Worm (Caenorhabditis elegans) whole organism, mixed stage, embryonic: ENCODE measurements around the gene K10D2.5.
A peak's percentile ranks its signal among the peaks of the same experiment; 100 is the strongest.

Source experiments
- M03D4.4 ChIP-seq: sonication (generic microtip); optimal IDR thresholded peaks from 2 replicates; lab custom pipeline; 2017; ENCODE audit warnings: mild to moderate bottlenecking, missing genetic modification characterization, missing compliant biosample characterization
- bed-3 ChIP-seq: fragments of 200-800 bp; sonication (Bioruptor generic); optimal IDR thresholded peaks from 3 replicates; lab custom pipeline; 2018; ENCODE audit warnings: mild to moderate bottlenecking, missing genetic modification characterization, moderate library complexity, missing compliant biosample characterization
- blmp-1 ChIP-seq: fragments of 150-350 bp; optimal IDR thresholded peaks from 2 replicates; lab custom pipeline; 2014; ENCODE audit warnings: missing biosample characterization, missing genetic modification characterization
- ceh-39 ChIP-seq: fragments of 150-350 bp; optimal IDR thresholded peaks from 2 replicates; lab custom pipeline; 2014; ENCODE audit warnings: missing biosample characterization, missing genetic modification characterization
- ceh-43 ChIP-seq: fragments of 200-800 bp; sonication (Bioruptor generic); optimal IDR thresholded peaks from 2 replicates; lab custom pipeline; 2018; ENCODE audit warnings: mild to moderate bottlenecking, missing genetic modification characterization, moderate library complexity, missing compliant biosample characterization
- ceh-83 ChIP-seq: fragments of 200-800 bp; sonication (Bioruptor generic); optimal IDR thresholded peaks from 2 replicates; lab custom pipeline; 2018; ENCODE audit warnings: mild to moderate bottlenecking, missing genetic modification characterization, missing compliant biosample characterization
- ces-1 ChIP-seq: fragments of 150-350 bp; optimal IDR thresholded peaks from 2 replicates; lab custom pipeline; 2014; ENCODE audit warnings: missing biosample characterization, missing genetic modification reagents, missing genetic modification characterization
- drap-1 ChIP-seq: fragments of 200-800 bp; sonication (Bioruptor generic); optimal IDR thresholded peaks from 3 replicates; lab custom pipeline; 2018; ENCODE audit warnings: mild to moderate bottlenecking, missing genetic modification characterization, missing compliant biosample characterization
- elt-1 ChIP-seq: sonication (generic microtip); optimal IDR thresholded peaks from 2 replicates; lab custom pipeline; 2017; ENCODE audit warnings: missing genetic modification characterization, mild to moderate bottlenecking, missing compliant biosample characterization, antibody characterized with exemption, moderate library complexity, borderline replicate concordance; ENCODE audit not compliant: insufficient read depth
- elt-3 ChIP-seq: fragments of 150-350 bp; optimal IDR thresholded peaks from 2 replicates; lab custom pipeline; 2014; ENCODE audit warnings: missing biosample characterization, missing genetic modification characterization
- flh-1 ChIP-seq: fragments of 200-800 bp; sonication (Bioruptor generic); optimal IDR thresholded peaks from 2 replicates; lab custom pipeline; 2018; ENCODE audit warnings: mild to moderate bottlenecking, missing genetic modification characterization, moderate library complexity, missing compliant biosample characterization
- ham-2 ChIP-seq: fragments of 200-800 bp; sonication (Bioruptor generic); optimal IDR thresholded peaks from 2 replicates; lab custom pipeline; 2018; ENCODE audit warnings: mild to moderate bottlenecking, missing genetic modification characterization, missing compliant biosample characterization
- hlh-1 ChIP-seq: fragments of 150-350 bp; optimal IDR thresholded peaks from 2 replicates; lab custom pipeline; 2014; ENCODE audit warnings: missing biosample characterization, missing genetic modification reagents, missing genetic modification characterization
- lin-13 ChIP-seq: fragments of 150-350 bp; optimal IDR thresholded peaks from 2 replicates; lab custom pipeline; 2014; ENCODE audit warnings: missing biosample characterization, missing genetic modification characterization
- lin-32 ChIP-seq: fragments of 200-800 bp; sonication (Bioruptor generic); optimal IDR thresholded peaks from 2 replicates; lab custom pipeline; 2018; ENCODE audit warnings: mild to moderate bottlenecking, missing genetic modification characterization, missing compliant biosample characterization
- lsy-2 ChIP-seq: fragments of 150-350 bp; optimal IDR thresholded peaks from 2 replicates; lab custom pipeline; 2014; ENCODE audit warnings: missing biosample characterization, missing genetic modification characterization
- mab-5 ChIP-seq: fragments of 150-350 bp; optimal IDR thresholded peaks from 2 replicates; lab custom pipeline; 2014; ENCODE audit warnings: missing biosample characterization, missing genetic modification characterization
- mep-1 ChIP-seq: fragments of 150-350 bp; optimal IDR thresholded peaks from 2 replicates; lab custom pipeline; 2017; ENCODE audit warnings: missing biosample characterization, missing genetic modification reagents, missing genetic modification characterization, inconsistent platforms
- mls-2 ChIP-seq: sonication (generic microtip); optimal IDR thresholded peaks from 2 replicates; lab custom pipeline; 2016; ENCODE audit warnings: mild to moderate bottlenecking, missing genetic modification characterization, moderate library complexity, missing compliant biosample characterization
- nhr-2 ChIP-seq: fragments of 150-350 bp; optimal IDR thresholded peaks from 2 replicates; lab custom pipeline; 2014; ENCODE audit warnings: missing biosample characterization, missing genetic modification characterization
- nhr-237 ChIP-seq: fragments of 150-350 bp; optimal IDR thresholded peaks from 2 replicates; lab custom pipeline; 2014; ENCODE audit warnings: missing biosample characterization, missing genetic modification characterization
- nhr-28 ChIP-seq: fragments of 150-350 bp; optimal IDR thresholded peaks from 2 replicates; lab custom pipeline; 2014; ENCODE audit warnings: missing biosample characterization, missing genetic modification characterization
- pha-4 ChIP-seq: fragments of 150-350 bp; optimal IDR thresholded peaks from 2 replicates; lab custom pipeline; 2018; ENCODE audit warnings: missing biosample characterization, missing genetic modification reagents, missing genetic modification characterization
- sem-2 ChIP-seq: fragments of 200-800 bp; sonication (Bioruptor generic); optimal IDR thresholded peaks from 2 replicates; lab custom pipeline; 2018; ENCODE audit warnings: mild to moderate bottlenecking, missing genetic modification characterization, missing compliant biosample characterization
- sptf-1 ChIP-seq: sonication (generic microtip); optimal IDR thresholded peaks from 2 replicates; lab custom pipeline; 2017; ENCODE audit warnings: mild to moderate bottlenecking, missing genetic modification characterization, moderate library complexity, missing compliant biosample characterization
- tbx-8 ChIP-seq: fragments of 200-800 bp; sonication (Bioruptor generic); optimal IDR thresholded peaks from 2 replicates; lab custom pipeline; 2018; ENCODE audit warnings: mild to moderate bottlenecking, missing genetic modification characterization, moderate library complexity, missing compliant biosample characterization
- unc-120 ChIP-seq: sonication (generic microtip); optimal IDR thresholded peaks from 2 replicates; lab custom pipeline; 2017; ENCODE audit warnings: missing genetic modification characterization, missing compliant biosample characterization; ENCODE audit not compliant: poor library complexity, severe bottlenecking
- unc-39 ChIP-seq: fragments of 150-350 bp; optimal IDR thresholded peaks from 2 replicates; lab custom pipeline; 2014; ENCODE audit warnings: missing biosample characterization, missing genetic modification characterization
- zip-8 ChIP-seq: fragments of 150-350 bp; optimal IDR thresholded peaks from 2 replicates; lab custom pipeline; 2014; ENCODE audit warnings: missing biosample characterization, missing genetic modification characterization
- ztf-11 ChIP-seq: fragments of 150-350 bp; optimal IDR thresholded peaks from 2 replicates; lab custom pipeline; 2014; ENCODE audit warnings: missing biosample characterization, missing genetic modification characterization

K10D2.5 gene

DNA sequence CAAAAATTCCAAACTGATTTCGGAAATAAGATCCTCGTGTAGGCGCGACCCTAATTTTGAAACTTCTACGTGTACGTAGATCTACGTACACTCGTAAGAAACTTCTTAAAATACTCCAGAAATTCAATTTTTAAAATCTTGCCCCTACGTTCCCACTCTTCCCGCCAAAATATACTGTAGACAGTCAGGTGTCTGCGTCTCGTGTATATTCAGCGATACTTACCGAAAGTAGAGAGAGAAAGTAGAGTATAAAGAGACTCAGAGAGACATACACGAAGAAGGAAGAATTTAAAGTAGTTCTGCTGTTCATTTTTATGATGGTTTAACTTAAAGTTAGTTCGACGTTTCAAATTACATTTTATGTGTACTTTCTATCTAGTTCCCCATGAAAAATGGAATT lies 20.7 kb downstream of the K10D2.5 start:
- TF ChIP-seq hlh-1, result no peak
- TF ChIP-seq mls-2 (tag; lab: Kevin White, UChicago), result no peak
- peak; percentile 42 for TF ChIP-seq lsy-2 (tag; lab: Kevin White, UChicago)
- TF ChIP-seq ceh-39 (tag; lab: Kevin White, UChicago), result no peak

DNA sequence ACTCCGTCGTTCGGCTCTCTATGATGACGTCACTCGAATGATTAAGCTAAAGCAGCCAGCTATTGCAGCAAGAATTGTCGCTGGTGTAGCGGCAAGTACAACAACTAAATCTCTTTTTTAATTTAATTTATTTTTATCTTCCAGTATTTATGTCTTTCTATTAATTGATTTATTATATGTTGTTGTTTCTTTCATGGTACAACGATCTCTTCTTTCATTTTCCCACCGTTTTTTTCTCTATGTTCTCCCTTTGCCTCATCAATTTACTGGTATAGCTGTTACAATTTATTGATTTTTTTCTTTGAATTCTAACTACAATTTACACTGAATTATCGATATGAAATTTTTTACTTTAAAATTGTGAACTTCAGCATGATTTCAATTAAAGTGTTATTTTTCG lies 23.2 kb downstream of the K10D2.5 start, which contains the start of gene moc-6:
TSS of gene moc-6 (plus strand) at position 301 of the 400 bp plus-strand sequence.
- TF ChIP-seq lin-32 (no peak), unc-39 (no peak), sptf-1 (tag; lab: Kevin White, UChicago) (no peak)
- TF ChIP-seq, all 35 proteins: peak for 0

DNA sequence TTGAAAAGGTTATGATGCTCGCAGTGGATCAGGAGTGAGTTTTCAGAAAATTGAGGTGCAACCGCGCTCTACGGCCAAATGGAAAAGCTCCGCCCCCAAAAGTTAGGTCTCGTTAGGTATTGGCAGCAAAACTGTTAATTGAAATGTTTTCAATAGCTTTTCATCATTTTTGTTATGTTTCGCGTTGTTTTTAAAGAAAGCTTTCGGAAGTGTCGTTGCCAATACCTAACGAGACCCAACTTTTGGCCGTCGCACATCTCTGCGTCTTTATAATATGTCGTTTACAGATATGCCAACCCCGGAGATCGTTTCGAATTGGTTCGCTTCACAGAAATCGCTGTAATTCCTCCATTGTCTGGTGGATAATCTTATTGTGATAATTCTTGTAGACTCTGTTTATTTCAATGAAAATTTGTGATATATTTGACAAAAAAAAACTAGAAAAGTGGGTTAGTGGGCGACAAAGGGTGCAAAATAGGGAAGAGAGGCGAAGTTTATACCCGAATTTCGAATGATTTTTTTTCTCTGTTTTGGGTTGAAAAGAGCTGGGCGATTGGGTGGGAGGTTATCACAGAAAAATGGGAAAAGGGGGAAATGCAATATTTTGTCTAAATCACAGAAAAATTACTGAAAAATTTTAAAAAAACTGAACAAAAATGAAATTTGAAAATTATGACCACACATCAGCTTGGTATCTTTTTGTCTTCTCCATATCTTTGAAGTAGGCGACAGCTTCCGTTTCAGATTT lies 24.0 kb downstream of the K10D2.5 start:
- TF ChIP-seq mls-2 (tag; lab: Kevin White, UChicago), result no peak
- peak; percentile 18 for TF ChIP-seq mep-1
- TF ChIP-seq, all 35 proteins: peak for 1

DNA sequence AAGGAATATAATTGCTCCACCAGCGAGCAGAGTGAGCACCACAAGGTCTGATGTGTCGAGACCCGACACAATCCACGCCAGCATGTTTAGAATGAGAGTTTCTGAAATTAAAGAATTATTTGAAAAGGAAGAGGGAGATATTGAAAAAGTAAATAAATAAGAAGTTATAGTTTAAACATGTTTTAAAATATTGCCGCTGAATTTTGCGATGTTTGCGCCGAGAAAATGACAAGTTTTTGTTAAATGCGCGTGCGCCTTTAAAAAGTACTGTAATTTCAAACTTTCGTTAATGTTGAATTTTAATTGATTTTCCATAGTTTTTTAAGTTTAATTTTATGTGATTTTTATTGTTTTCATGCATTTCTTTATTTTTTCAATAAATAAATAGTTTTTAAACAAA lies 27.1 kb downstream of the K10D2.5 start, which contains the start of gene emb-8:
TSS of gene emb-8 (minus strand) at position 101 of the 400 bp plus-strand sequence.
- TF ChIP-seq blmp-1 (tag; lab: Kevin White, UChicago) (no peak), ceh-83 (GFP tag; lab: Kevin White, UChicago) (no peak), tbx-8 (no peak), zip-8 (tag; lab: Kevin White, UChicago) (no peak), ceh-39 (tag; lab: Kevin White, UChicago) (no peak), lin-13 (no peak)

DNA sequence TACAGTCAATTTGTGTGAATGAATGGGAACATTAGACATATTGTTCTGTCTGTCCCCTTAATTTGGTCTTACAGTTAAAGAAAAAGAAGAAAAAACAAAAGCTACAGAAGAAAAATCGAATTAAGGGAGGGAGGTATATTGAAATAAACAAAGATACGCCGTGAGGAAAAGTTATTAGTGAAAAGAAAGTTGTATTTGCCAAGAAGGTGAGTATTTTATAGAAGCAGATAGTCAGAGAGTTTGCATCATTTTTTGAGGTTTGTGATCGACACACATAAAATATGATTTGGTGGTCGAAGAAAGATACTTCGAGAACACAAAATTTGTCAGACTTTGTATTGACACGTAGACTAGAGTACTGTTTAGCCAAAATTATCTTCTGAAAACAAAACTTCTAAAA lies 27.8 kb downstream of the K10D2.5 start:
- TF ChIP-seq lin-32 (no peak), bed-3 (no peak), ceh-43 (no peak), M03D4.4 (tag; lab: Kevin White, UChicago) (no peak)

DNA sequence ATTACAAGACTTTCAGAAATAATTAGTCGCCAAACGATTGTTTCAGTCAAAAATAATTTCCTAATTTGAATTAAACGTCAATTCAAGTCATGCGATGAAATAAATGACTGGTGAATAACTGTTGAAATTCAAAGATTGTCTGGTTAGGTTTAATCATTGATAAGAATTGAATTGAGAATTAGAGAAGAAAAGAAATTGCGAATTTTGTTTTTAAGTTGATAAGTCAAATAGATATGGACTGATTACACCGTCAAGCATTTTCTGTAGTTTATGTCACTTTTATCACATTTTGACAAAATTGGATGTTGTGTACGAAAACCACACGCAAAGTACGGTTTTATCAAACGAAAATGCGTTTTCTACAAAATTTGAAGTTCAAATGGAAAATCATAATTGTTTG lies 28.7 kb downstream of the K10D2.5 start:
- TF ChIP-seq unc-120 (no peak), blmp-1 (tag; lab: Kevin White, UChicago) (no peak), lsy-2 (tag; lab: Kevin White, UChicago) (no peak), mab-5 (tag; lab: Kevin White, UChicago) (no peak)

DNA sequence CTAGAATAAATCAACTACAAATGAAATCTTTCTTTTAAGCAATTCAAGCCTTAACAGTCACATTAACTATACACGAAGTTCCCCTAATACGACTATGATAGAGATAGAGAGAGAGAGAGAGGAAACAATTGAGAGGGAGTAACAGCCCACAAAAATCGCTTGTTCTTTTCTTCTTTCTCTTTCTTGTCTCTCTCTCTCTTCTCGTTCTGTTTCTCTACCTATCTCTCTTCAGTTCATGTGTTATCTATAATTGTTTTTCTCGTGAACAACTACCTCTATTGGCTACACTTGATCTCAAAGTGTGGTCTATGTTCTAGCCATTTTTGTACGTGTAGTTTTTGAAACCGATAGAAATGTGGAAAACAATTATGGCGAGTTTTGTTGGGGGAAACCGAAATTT lies 30.1 kb downstream of the K10D2.5 start:
- TF ChIP-seq nhr-237 (tag; lab: Kevin White, UChicago) (peak; percentile 1), drap-1 (GFP tag; lab: Kevin White, UChicago) (no peak), ham-2 (GFP tag; lab: Kevin White, UChicago) (peak; percentile 25), elt-3 (tag; lab: Kevin White, UChicago) (no peak), ztf-11 (tag; lab: Kevin White, UChicago) (no peak), unc-120 (peak; percentile 66), nhr-28 (tag; lab: Kevin White, UChicago) (peak; percentile 18), elt-1 (no peak), nhr-2 (no peak), ces-1 (GFP tag; lab: Kevin White, UChicago) (no peak), mep-1 (no peak)

DNA sequence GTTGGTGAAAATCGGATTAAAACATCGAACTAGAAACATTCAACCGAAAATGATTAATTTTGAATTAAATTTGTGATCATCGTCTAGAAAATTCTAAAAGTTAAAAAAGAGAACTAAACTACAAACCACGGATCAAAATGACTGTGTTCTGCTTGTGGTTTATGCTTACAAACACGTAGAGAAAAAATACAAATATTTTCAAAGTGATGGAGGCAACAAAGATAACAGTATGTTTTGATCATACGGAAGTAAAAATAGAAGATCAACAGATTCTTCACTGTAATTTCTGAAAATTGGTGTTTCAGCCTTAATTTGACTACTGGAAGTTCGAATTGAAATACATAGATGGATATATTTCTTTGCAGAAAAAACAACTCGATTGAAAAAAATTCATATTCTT lies 30.8 kb downstream of the K10D2.5 start:
- TF ChIP-seq pha-4 (tag; lab: Kevin White, UChicago), result no peak
- no peak for TF ChIP-seq lsy-2 (tag; lab: Kevin White, UChicago)
- no peak for TF ChIP-seq nhr-237 (tag; lab: Kevin White, UChicago)
- no peak for TF ChIP-seq drap-1 (GFP tag; lab: Kevin White, UChicago)
- TF ChIP-seq flh-1 (GFP tag; lab: Kevin White, UChicago), result no peak
- no peak for TF ChIP-seq lin-32
- TF ChIP-seq bed-3, result no peak
- no peak for TF ChIP-seq sem-2
- no peak for TF ChIP-seq ztf-11 (tag; lab: Kevin White, UChicago)
- no peak for TF ChIP-seq ceh-83 (GFP tag; lab: Kevin White, UChicago)
- TF ChIP-seq blmp-1 (tag; lab: Kevin White, UChicago), result no peak
- TF ChIP-seq ceh-39 (tag; lab: Kevin White, UChicago), result no peak
- no peak for TF ChIP-seq elt-1
- no peak for TF ChIP-seq lin-13
- TF ChIP-seq sptf-1 (tag; lab: Kevin White, UChicago), result no peak
- TF ChIP-seq nhr-2, result no peak
- TF ChIP-seq hlh-1, result no peak
